Fruit fly (Drosophila melanogaster): ENCODE results near the gene Xport-A.

Gene Xport-A

dm6 chr3R:19877427-19878076 lies 37.7 kb downstream of the Xport-A start, which contains the start of the genes CG17186 and Arc42 (continued):
- TF ChIP-seq lbe (GFP tag; optimal IDR thresholded peaks at IDR 0.05) (peak; percentile 30), CG13894 (tag; optimal IDR thresholded peaks at IDR 0.05) (no peak), H2.0 (GFP tag; IDR thresholded peaks at IDR 0.05) (no peak), CG7963 (GFP tag; IDR thresholded peaks at IDR 0.05; ENCODE audit: partially characterized antibody) (no peak), nau (GFP tag; optimal IDR thresholded peaks at IDR 0.05) (no peak), pfk (GFP tag; optimal IDR thresholded peaks at IDR 0.05) (no peak), pan (optimal IDR thresholded peaks at IDR 0.05) (no peak), pan (GFP tag; optimal IDR thresholded peaks at IDR 0.05 in 1 of 2, IDR thresholded peaks at IDR 0.05 in 1 of 2) (no peak), Atf6 (GFP tag; IDR thresholded peaks at IDR 0.05) (no peak), dan (GFP tag; IDR thresholded peaks at IDR 0.05) (no peak), MTF-1 (GFP tag; optimal IDR thresholded peaks at IDR 0.05; ENCODE audit: borderline replicate concordance) (no peak), Dad (GFP tag; optimal IDR thresholded peaks at IDR 0.05) (no peak), aop (GFP tag; IDR thresholded peaks at IDR 0.05) (no peak), CG16863 (GFP tag; optimal IDR thresholded peaks at IDR 0.05) (no peak), E2f2 (GFP tag; IDR thresholded peaks at IDR 0.05) (peak; percentile 80; the same call in 1 of the 2 replicates), HLH3B (GFP tag; IDR thresholded peaks at IDR 0.05) (no peak), CG10979 (tag; optimal IDR thresholded peaks at IDR 0.05) (no peak), CrebB (tag; optimal IDR thresholded peaks at IDR 0.05) (no peak), gce (GFP tag; IDR thresholded peaks at IDR 0.05) (no peak), CG1024 (GFP tag; IDR thresholded peaks at IDR 0.05) (no peak), Hand (GFP tag; optimal IDR thresholded peaks at IDR 0.05) (no peak), Meics (GFP tag; optimal IDR thresholded peaks at IDR 0.05) (no peak), ham (GFP tag; IDR thresholded peaks at IDR 0.05) (no peak), CG7372 (GFP tag; IDR thresholded peaks at IDR 0.05) (no peak), CG10267 (tag; optimal IDR thresholded peaks at IDR 0.05) (peak; percentile 30), CG10209 (GFP tag; optimal IDR thresholded peaks at IDR 0.05) (no peak), cg (GFP tag; optimal IDR thresholded peaks at IDR 0.05) (no peak), stwl (tag; optimal IDR thresholded peaks at IDR 0.05) (peak; percentile 49), CG10147 (GFP tag; optimal IDR thresholded peaks at IDR 0.05) (peak; percentile 10), CG16815 (GFP tag; optimal IDR thresholded peaks at IDR 0.05) (no peak), ato (GFP tag; IDR thresholded peaks at IDR 0.05; ENCODE audit: partially characterized antibody) (no peak), fu2 (GFP tag; optimal IDR thresholded peaks at IDR 0.05) (no peak), CG33213 (GFP tag; optimal IDR thresholded peaks at IDR 0.05) (peak; percentile 14), CG6254 (GFP tag; optimal IDR thresholded peaks at IDR 0.05) (peak; percentile 99), CG7357 (GFP tag; IDR thresholded peaks at IDR 0.05) (no peak), tin (GFP tag; optimal IDR thresholded peaks at IDR 0.05) (no peak), luna (GFP tag; optimal IDR thresholded peaks at IDR 0.05) (no peak), Antp (GFP tag; optimal IDR thresholded peaks at IDR 0.05) (no peak), CG3995 (GFP tag; optimal IDR thresholded peaks at IDR 0.05) (no peak), CG32772 (GFP tag; IDR thresholded peaks at IDR 0.05) (no peak), z (GFP tag; IDR thresholded peaks at IDR 0.05) (no peak), toy (GFP tag; IDR thresholded peaks at IDR 0.05) (no peak), Dll (GFP tag; IDR thresholded peaks at IDR 0.05; ENCODE audit: partially characterized antibody) (no peak), Rfx (GFP tag; IDR thresholded peaks at IDR 0.05) (no peak), CG8765 (GFP tag; IDR thresholded peaks at IDR 0.05) (no peak), Jarid2 (GFP tag; optimal IDR thresholded peaks at IDR 0.05) (no peak), p53 (GFP tag; optimal IDR thresholded peaks at IDR 0.05) (no peak), CG3726 (GFP tag; IDR thresholded peaks at IDR 0.05) (no peak), fru (optimal IDR thresholded peaks at IDR 0.05) (no peak), unpg (GFP tag; optimal IDR thresholded peaks at IDR 0.05) (peak; percentile 6), ATbp (GFP tag; optimal IDR thresholded peaks at IDR 0.05) (no peak)

All from whole organism, embryonic.